Worm (Caenorhabditis elegans): Measurements from ENCODE around the gene ceh-82.

DNA sequence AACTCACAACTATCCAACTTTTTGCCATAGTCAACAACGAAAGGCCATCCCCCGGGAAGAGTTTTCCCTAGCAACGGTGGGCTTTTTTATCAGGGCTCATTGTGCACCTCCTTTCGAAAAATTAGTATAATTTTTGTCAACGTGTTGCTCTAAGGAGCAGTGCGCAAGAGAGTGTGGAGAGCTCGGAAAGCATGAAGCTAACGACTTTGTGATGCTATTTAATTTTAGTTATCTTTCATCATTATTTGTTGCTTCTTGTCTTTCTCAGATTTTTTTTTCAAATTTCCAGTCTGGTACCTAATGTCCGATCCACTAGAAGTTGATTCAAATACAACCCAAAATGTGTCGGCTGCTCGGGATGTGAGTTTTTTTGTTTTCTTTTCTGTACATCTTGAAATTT is 1.9 kb upstream of the ceh-82 start, which contains the start of gene ceh-81:
- TF ChIP-seq dve-1 (tag; optimal IDR thresholded peaks at IDR 0.05; ENCODE audit: insufficient read depth) (no peak), ama-1 (optimal IDR thresholded peaks at IDR 0.05) (no peak), pha-4 (GFP tag; IDR thresholded peaks at IDR 0.05) (no peak), pha-4 (tag; optimal IDR thresholded peaks at IDR 0.05) (no peak), ZK337.2 (GFP tag; IDR thresholded peaks at IDR 0.05) (no peak), dpl-1 (GFP tag; optimal IDR thresholded peaks at IDR 0.05) (no peak), dmd-9 (GFP tag; IDR thresholded peaks at IDR 0.05) (no peak), set-16 (GFP tag; IDR thresholded peaks at IDR 0.05) (no peak), lin-13 (GFP tag; optimal IDR thresholded peaks at IDR 0.05) (no peak), ztf-11 (tag; optimal IDR thresholded peaks at IDR 0.05) (no peak)

Data from whole organism, L4 larva.